Fruit fly (Drosophila melanogaster): ENCODE results near the gene bam.

Gene bam

dm6 chr3R:25232271-25232989 lies 12.5 kb downstream of the bam start, which contains the start of gene Cad96Cb (continued):
- TF ChIP-seq CG9817 (tag; optimal IDR thresholded peaks at IDR 0.05) = peak; percentile 43
- peak; percentile 79 for TF ChIP-seq CG5180 (GFP tag; optimal IDR thresholded peaks at IDR 0.05)
- peak; percentile 48 to 90 for TF ChIP-seq Hr51 (GFP tag; optimal IDR thresholded peaks at IDR 0.05)
- peak; percentile 26 for TF ChIP-seq CrebB (tag; optimal IDR thresholded peaks at IDR 0.05)
- TF ChIP-seq Xrp1 (GFP tag; IDR thresholded peaks at IDR 0.05) = peak; percentile 77
- TF ChIP-seq lilli (GFP tag; optimal IDR thresholded peaks at IDR 0.05) = peak; percentile 72
- TF ChIP-seq schlank (tag; optimal IDR thresholded peaks at IDR 0.05) = no peak
- no peak for TF ChIP-seq zen2 (GFP tag; IDR thresholded peaks at IDR 0.05; ENCODE audit: partially characterized antibody)
- no peak for TF ChIP-seq CG17912 (GFP tag; optimal IDR thresholded peaks at IDR 0.05)
- TF ChIP-seq HLHmδ (GFP tag; optimal IDR thresholded peaks at IDR 0.05) = no peak
- peak; percentile 63 for TF ChIP-seq BtbVII (GFP tag; optimal IDR thresholded peaks at IDR 0.05)
- peak; percentile 41; the same call in 2 of the 3 replicates for TF ChIP-seq CG34422 (GFP tag; IDR thresholded peaks at IDR 0.05)
- peak; percentile 93 for TF ChIP-seq phol (tag; optimal IDR thresholded peaks at IDR 0.05)
- peak; percentile 66 to 80 for TF ChIP-seq dpn (GFP tag; optimal IDR thresholded peaks at IDR 0.05)
- peak; percentile 28 for TF ChIP-seq Ets97D (GFP tag; optimal IDR thresholded peaks at IDR 0.05)
- TF ChIP-seq ap (GFP tag; IDR thresholded peaks at IDR 0.05) = peak; percentile 43; the same call in 1 of the 2 replicates
- no peak for TF ChIP-seq pzg (GFP tag; optimal IDR thresholded peaks at IDR 0.05)
- no peak for TF ChIP-seq psq (GFP tag; optimal IDR thresholded peaks at IDR 0.05)
- peak; percentile 90 for TF ChIP-seq Oli (tag; optimal IDR thresholded peaks at IDR 0.05)
- TF ChIP-seq gt (GFP tag; IDR thresholded peaks at IDR 0.05) = no peak; the same call in 1 of the 2 replicates
- TF ChIP-seq CG7963 (GFP tag; IDR thresholded peaks at IDR 0.05; ENCODE audit: partially characterized antibody) = 0 out of 3 replicates have a peak, but pooled peaks have one; percentile 34
- peak; percentile 30 for TF ChIP-seq sima (GFP tag; optimal IDR thresholded peaks at IDR 0.05)
- peak; percentile 73 for TF ChIP-seq CG15269 (tag; optimal IDR thresholded peaks at IDR 0.05)
- TF ChIP-seq Adf1 (GFP tag; IDR thresholded peaks at IDR 0.05) = no peak
- peak; percentile 20 for TF ChIP-seq Hand (GFP tag; optimal IDR thresholded peaks at IDR 0.05)
- no peak for TF ChIP-seq Ada2b (GFP tag; IDR thresholded peaks at IDR 0.05)
- TF ChIP-seq Hmx (GFP tag; optimal IDR thresholded peaks at IDR 0.05) = peak; percentile 34
- TF ChIP-seq CG11398 (GFP tag; optimal IDR thresholded peaks at IDR 0.05) = peak; percentile 69
- peak; percentile 96 for TF ChIP-seq Sox100B (GFP tag; optimal IDR thresholded peaks at IDR 0.05)
- peak; percentile 35 for TF ChIP-seq CG18011 (GFP tag; optimal IDR thresholded peaks at IDR 0.05)
- peak; percentile 40; the same call in 1 of the 2 replicates for TF ChIP-seq CG32532 (GFP tag; IDR thresholded peaks at IDR 0.05)
- peak; percentile 50 for TF ChIP-seq E2f2 (GFP tag; IDR thresholded peaks at IDR 0.05)
- peak; percentile 67 for TF ChIP-seq cwo (GFP tag; optimal IDR thresholded peaks at IDR 0.05)
- peak; percentile 77 for TF ChIP-seq CG10147 (GFP tag; optimal IDR thresholded peaks at IDR 0.05)
- TF ChIP-seq B-H2 (GFP tag; optimal IDR thresholded peaks at IDR 0.05) = no peak
- TF ChIP-seq CG11093 (GFP tag; IDR thresholded peaks at IDR 0.05) = 0 out of 3 replicates have a peak, but pooled peaks have one; percentile 55
- TF ChIP-seq CG2678 (tag; optimal IDR thresholded peaks at IDR 0.05) = peak; percentile 90
- TF ChIP-seq nerfin-2 (GFP tag; IDR thresholded peaks at IDR 0.05; ENCODE audit: partially characterized antibody) = no peak
- TF ChIP-seq exex (tag; optimal IDR thresholded peaks at IDR 0.05) = no peak
- peak; percentile 36; the same call in 1 of the 2 replicates for TF ChIP-seq Atf6 (GFP tag; IDR thresholded peaks at IDR 0.05)
- TF ChIP-seq dmrt99B (tag; optimal IDR thresholded peaks at IDR 0.05) = peak; percentile 93
- TF ChIP-seq insv (GFP tag; optimal IDR thresholded peaks at IDR 0.05) = peak in 1 of 2 experiments; percentile 3
- peak; percentile 35 for TF ChIP-seq wek (GFP tag; optimal IDR thresholded peaks at IDR 0.05)
- TF ChIP-seq gce (GFP tag; IDR thresholded peaks at IDR 0.05) = 0 out of 3 replicates have a peak, but pooled peaks have one; percentile 35
- TF ChIP-seq CG15514 (GFP tag; optimal IDR thresholded peaks at IDR 0.05) = peak; percentile 7
- peak; percentile 38 for TF ChIP-seq jing (GFP tag; optimal IDR thresholded peaks at IDR 0.05)
- peak; percentile 75 for TF ChIP-seq CG8944 (GFP tag; optimal IDR thresholded peaks at IDR 0.05)
- no peak for TF ChIP-seq CG8478 (optimal IDR thresholded peaks at IDR 0.05)
